Fruit fly (Drosophila melanogaster): Measurements from ENCODE around the gene CG34174.
A peak's percentile ranks its signal among the peaks of the same experiment; 100 is the strongest.

The CG34174 gene

DNA sequence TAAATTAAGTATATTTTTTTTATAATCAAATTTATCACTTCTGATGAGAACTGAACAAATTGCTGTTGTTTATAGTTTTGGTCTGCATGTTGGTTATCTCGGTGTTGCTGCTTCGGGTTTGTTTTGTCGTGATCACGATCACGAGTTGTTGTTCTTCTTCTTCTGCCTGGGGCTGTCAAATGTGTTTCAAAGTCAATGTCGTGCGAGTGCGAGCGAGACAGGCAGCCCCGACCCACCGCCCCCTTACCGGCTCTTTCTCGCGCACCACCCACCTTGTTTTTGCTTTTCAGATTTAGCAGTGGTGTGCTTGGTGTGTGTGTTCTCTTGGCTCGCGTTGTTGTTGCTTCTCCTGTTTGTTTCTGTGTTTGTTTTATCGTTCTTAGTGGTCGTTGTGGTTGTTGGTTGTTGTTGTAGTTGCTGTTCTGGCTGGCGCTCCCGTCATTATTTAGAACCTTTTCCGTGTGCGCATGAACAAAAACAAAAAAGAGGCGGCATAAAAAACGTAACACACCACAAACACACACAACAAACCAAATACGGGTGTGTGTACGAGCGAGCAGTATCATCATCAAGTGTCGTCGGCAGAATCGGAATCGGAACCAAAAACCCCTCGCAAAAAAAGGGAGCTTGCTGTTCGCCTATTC is 16.5 kb upstream of the CG34174 start, which contains the start of gene COX7AL2 (continued):
- no peak for TF ChIP-seq bbx (GFP tag; IDR thresholded peaks at IDR 0.05; ENCODE audit: partially characterized antibody)
- TF ChIP-seq Bdp1 (GFP tag; optimal IDR thresholded peaks at IDR 0.05): no peak
- no peak for TF ChIP-seq dpn (GFP tag; optimal IDR thresholded peaks at IDR 0.05)
- TF ChIP-seq seq (GFP tag; IDR thresholded peaks at IDR 0.05): no peak
- TF ChIP-seq lmd (GFP tag; IDR thresholded peaks at IDR 0.05): no peak
- peak; percentile 19 for TF ChIP-seq CG15514 (GFP tag; optimal IDR thresholded peaks at IDR 0.05)
- peak; percentile 39 for TF ChIP-seq CG30403 (GFP tag; optimal IDR thresholded peaks at IDR 0.05)
- no peak for TF ChIP-seq Ets65A (GFP tag)
- no peak for TF ChIP-seq CG15073 (GFP tag; optimal IDR thresholded peaks at IDR 0.05)
- no peak for TF ChIP-seq pita (GFP tag; optimal IDR thresholded peaks at IDR 0.05)
- peak; percentile 36 for TF ChIP-seq bcd (GFP tag; optimal IDR thresholded peaks at IDR 0.05)
- TF ChIP-seq CG17829 (tag; optimal IDR thresholded peaks at IDR 0.05): no peak
- TF ChIP-seq lola (GFP tag; optimal IDR thresholded peaks at IDR 0.05): no peak
- TF ChIP-seq CG16779 (GFP tag; IDR thresholded peaks at IDR 0.05): no peak
- no peak for TF ChIP-seq pan (optimal IDR thresholded peaks at IDR 0.05)
- no peak for TF ChIP-seq pan (GFP tag; optimal IDR thresholded peaks at IDR 0.05 in 1 of 2, IDR thresholded peaks at IDR 0.05 in 1 of 2)
- peak; percentile 18 for TF ChIP-seq Deaf1 (tag; optimal IDR thresholded peaks at IDR 0.05)
- TF ChIP-seq CG14965 (GFP tag; optimal IDR thresholded peaks at IDR 0.05; ENCODE audit: borderline replicate concordance): no peak
- TF ChIP-seq CG18599 (GFP tag; optimal IDR thresholded peaks at IDR 0.05): no peak
- 0 out of 3 replicates have a peak, but pooled peaks have one; percentile 11 for TF ChIP-seq CG7357 (GFP tag; IDR thresholded peaks at IDR 0.05)
- TF ChIP-seq CG10543 (GFP tag; optimal IDR thresholded peaks at IDR 0.05): no peak
- no peak for TF ChIP-seq CG8924 (tag; optimal IDR thresholded peaks at IDR 0.05)
- TF ChIP-seq toy (GFP tag; IDR thresholded peaks at IDR 0.05): no peak
- peak; percentile 59 for TF ChIP-seq BEAF-32 (GFP tag; optimal IDR thresholded peaks at IDR 0.05)
- TF ChIP-seq CG6854 (GFP tag; optimal IDR thresholded peaks at IDR 0.05): no peak
- TF ChIP-seq corto (GFP tag; optimal IDR thresholded peaks at IDR 0.05): peak; percentile 12
- TF ChIP-seq vfl (GFP tag; optimal IDR thresholded peaks at IDR 0.05): no peak
- peak; percentile 55 for TF ChIP-seq cg (GFP tag; optimal IDR thresholded peaks at IDR 0.05)
- no peak for TF ChIP-seq CG2202 (tag; optimal IDR thresholded peaks at IDR 0.05)
- TF ChIP-seq CG9797 (GFP tag; optimal IDR thresholded peaks at IDR 0.05): no peak
- TF ChIP-seq CG12769 (tag; optimal IDR thresholded peaks at IDR 0.05): peak; percentile 71
- TF ChIP-seq CG9215 (GFP tag; IDR thresholded peaks at IDR 0.05): no peak
- TF ChIP-seq CG1792 (GFP tag; optimal IDR thresholded peaks at IDR 0.05): no peak
- peak; percentile 20 for TF ChIP-seq ewg (GFP tag; optimal IDR thresholded peaks at IDR 0.05)
- TF ChIP-seq CG10366 (GFP tag; IDR thresholded peaks at IDR 0.05): no peak
- no peak for TF ChIP-seq CG6272 (GFP tag; IDR thresholded peaks at IDR 0.05)
- TF ChIP-seq Hmx (GFP tag; optimal IDR thresholded peaks at IDR 0.05): no peak
- no peak for TF ChIP-seq Ets97D (GFP tag; optimal IDR thresholded peaks at IDR 0.05)
- TF ChIP-seq mld (GFP tag; IDR thresholded peaks at IDR 0.05; ENCODE audit: partially characterized antibody): no peak
- no peak for TF ChIP-seq Optix (GFP tag; IDR thresholded peaks at IDR 0.05)
- no peak for TF ChIP-seq CG9876 (GFP tag; optimal IDR thresholded peaks at IDR 0.05)
- no peak for TF ChIP-seq pzg (GFP tag; optimal IDR thresholded peaks at IDR 0.05)
- no peak for TF ChIP-seq CG15269 (tag; optimal IDR thresholded peaks at IDR 0.05)
- TF ChIP-seq CG4328 (GFP tag; optimal IDR thresholded peaks at IDR 0.05): no peak
- TF ChIP-seq CG14441 (GFP tag; IDR thresholded peaks at IDR 0.05): no peak
- no peak for TF ChIP-seq CG12942 (GFP tag; optimal IDR thresholded peaks at IDR 0.05)
- TF ChIP-seq CG10274 (GFP tag; optimal IDR thresholded peaks at IDR 0.05): peak; percentile 38
- TF ChIP-seq CG7839 (tag; optimal IDR thresholded peaks at IDR 0.05): no peak
- no peak for TF ChIP-seq tna (GFP tag; IDR thresholded peaks at IDR 0.05; ENCODE audit: partially characterized antibody)
- TF ChIP-seq eve (GFP tag; optimal IDR thresholded peaks at IDR 0.05): no peak

Measured in whole organism, embryonic.